Fruit fly (Drosophila melanogaster) whole organism, embryonic: ENCODE measurements around the gene CG42240.

Source experiments
- ATbp ChIP-seq: fragments of 200-800 bp; sonication (Bioruptor generic); optimal IDR thresholded peaks from 2 replicates; lab custom pipeline; 2017; ENCODE audit warnings: missing biosample characterization, mild to moderate bottlenecking, missing genetic modification characterization, missing genetic modification reagents
- Bdp1 ChIP-seq: fragments of 200-800 bp; sonication (Bioruptor generic); optimal IDR thresholded peaks from 3 replicates; lab custom pipeline; 2016; ENCODE audit warnings: missing biosample characterization, missing genetic modification characterization
- BtbVII ChIP-seq: fragments of 200-800 bp; sonication (Bioruptor generic); optimal IDR thresholded peaks from 3 replicates; lab custom pipeline; 2017; ENCODE audit warnings: missing biosample characterization, mild to moderate bottlenecking, missing genetic modification characterization
- CG1024 ChIP-seq: fragments of 200-800 bp; sonication (Bioruptor generic); IDR thresholded peaks from 2 replicates; pipeline ENCODE4 v1.3.6; 2022; ENCODE audit warnings: missing biosample characterization, missing genetic modification characterization
- CG12219 ChIP-seq: fragments of 200-800 bp; sonication (Bioruptor generic); optimal IDR thresholded peaks from 3 replicates; lab custom pipeline; 2018; ENCODE audit warnings: missing biosample characterization, mild to moderate bottlenecking, missing genetic modification characterization
- CG14014 ChIP-seq: fragments of 200-800 bp; sonication (Bioruptor generic); IDR thresholded peaks from 2 replicates; pipeline ENCODE4 v1.3.6; 2022; ENCODE audit warnings: missing biosample characterization, missing genetic modification characterization
- CG17612 ChIP-seq: fragments of 200-800 bp; sonication (Bioruptor generic); IDR thresholded peaks from 2 replicates; pipeline ENCODE4 v1.3.6; 2022; ENCODE audit warnings: missing biosample characterization, missing genetic modification characterization
- CG18476 ChIP-seq: fragments of 200-800 bp; sonication (Bioruptor generic); optimal IDR thresholded peaks from 2 replicates; lab custom pipeline; 2016; ENCODE audit warnings: missing biosample characterization, mild to moderate bottlenecking, missing genetic modification characterization
- CG34224 ChIP-seq: fragments of 200-800 bp; sonication (Bioruptor generic); IDR thresholded peaks from 3 replicates; pipeline ENCODE4 v1.3.6; 2022; ENCODE audit warnings: missing biosample characterization, missing genetic modification characterization; ENCODE audit not compliant: partially characterized antibody
- CG4707 ChIP-seq: fragments of 200-800 bp; sonication (Bioruptor generic); optimal IDR thresholded peaks from 2 replicates; lab custom pipeline; 2018; ENCODE audit warnings: missing biosample characterization, mild to moderate bottlenecking, missing genetic modification characterization, moderate library complexity
- CG6272 ChIP-seq: fragments of 200-800 bp; sonication (Bioruptor generic); IDR thresholded peaks from 2 replicates; pipeline ENCODE4 v1.3.6; 2022; ENCODE audit warnings: missing biosample characterization, missing genetic modification characterization
- CG7556 ChIP-seq: fragments of 200-800 bp; sonication (Bioruptor generic); optimal IDR thresholded peaks from 2 replicates; lab custom pipeline; 2017; ENCODE audit warnings: missing biosample characterization, mild to moderate bottlenecking, missing genetic modification characterization
- CG7786 ChIP-seq: fragments of 200-800 bp; sonication (Bioruptor generic); optimal IDR thresholded peaks from 2 replicates; lab custom pipeline; 2016; ENCODE audit warnings: missing biosample characterization, missing genetic modification characterization
- CG7928 ChIP-seq: fragments of 200-800 bp; sonication (Bioruptor generic); optimal IDR thresholded peaks from 2 replicates; lab custom pipeline; 2017; ENCODE audit warnings: missing biosample characterization, mild to moderate bottlenecking, missing genetic modification characterization
- CG8089 ChIP-seq: fragments of 200-800 bp; sonication (Bioruptor generic); optimal IDR thresholded peaks from 3 replicates; lab custom pipeline; 2016; ENCODE audit warnings: missing biosample characterization, missing genetic modification characterization
- CG9727 ChIP-seq: fragments of 200-800 bp; sonication (Bioruptor generic); optimal IDR thresholded peaks from 3 replicates; lab custom pipeline; 2017; ENCODE audit warnings: missing biosample characterization, mild to moderate bottlenecking, missing genetic modification characterization
- CG9797 ChIP-seq: fragments of 200-800 bp; sonication (Bioruptor generic); optimal IDR thresholded peaks from 3 replicates; lab custom pipeline; 2018; ENCODE audit warnings: missing biosample characterization, mild to moderate bottlenecking, missing genetic modification characterization
- CG9817 ChIP-seq: fragments of 200-800 bp; sonication (Bioruptor generic); optimal IDR thresholded peaks from 2 replicates; lab custom pipeline; 2018; ENCODE audit warnings: missing biosample characterization, mild to moderate bottlenecking, missing genetic modification characterization, moderate library complexity
- CTCF ChIP-seq: fragments of 200-800 bp; sonication (Bioruptor generic); optimal IDR thresholded peaks from 2 replicates; lab custom pipeline; 2017; ENCODE audit warnings: missing biosample characterization, mild to moderate bottlenecking, missing genetic modification characterization, moderate library complexity
- CoRest ChIP-seq: fragments of 200-800 bp; sonication (Bioruptor generic); optimal IDR thresholded peaks from 3 replicates; lab custom pipeline; 2018; ENCODE audit warnings: missing biosample characterization, mild to moderate bottlenecking, missing genetic modification characterization, moderate library complexity
- CrebB ChIP-seq: fragments of 200-800 bp; sonication (Bioruptor generic); optimal IDR thresholded peaks from 3 replicates; lab custom pipeline; 2018; ENCODE audit warnings: missing biosample characterization, mild to moderate bottlenecking, missing genetic modification characterization
- D ChIP-seq, 2 experiments: fragments of 200-800 bp in 1 of 2; fragments of >200 bp in 1 of 2; sonication (Bioruptor generic) in 1 of 2; optimal IDR thresholded peaks; 2 replicates in 1 of 2; 3 replicates in 1 of 2; lab custom pipeline; 2017; ENCODE audit warnings: mild to moderate bottlenecking in 1 of 2, missing biosample characterization in 1 of 2, missing genetic modification characterization in 1 of 2, missing genetic modification reagents in 1 of 2
- Gug ChIP-seq: fragments of 200-800 bp; sonication (Bioruptor generic); IDR thresholded peaks from 4 replicates; pipeline ENCODE4 v1.3.6; 2022; ENCODE audit warnings: missing biosample characterization, missing genetic modification characterization
- Hmr ChIP-seq: fragments of 200-800 bp; sonication (Bioruptor generic); optimal IDR thresholded peaks from 3 replicates; lab custom pipeline; 2017; ENCODE audit warnings: mild to moderate bottlenecking, missing biosample characterization, missing genetic modification reagents, missing genetic modification characterization
- Hr39 ChIP-seq: fragments of >200 bp; optimal IDR thresholded peaks from 2 replicates; lab custom pipeline; 2017
- Lpt ChIP-seq: fragments of >200 bp; optimal IDR thresholded peaks from 2 replicates; lab custom pipeline; 2018; ENCODE audit warnings: missing biosample characterization, missing genetic modification characterization
- Myb ChIP-seq: fragments of 200-800 bp; sonication (Bioruptor generic); optimal IDR thresholded peaks from 2 replicates; lab custom pipeline; 2016; ENCODE audit warnings: missing biosample characterization, missing genetic modification characterization
- Oaz ChIP-seq: fragments of 200-800 bp; sonication (Bioruptor generic); IDR thresholded peaks from 2 replicates; pipeline ENCODE4 v1.3.6; 2022; ENCODE audit warnings: missing biosample characterization, missing genetic modification characterization
- PHDP ChIP-seq: fragments of 200-800 bp; sonication (Bioruptor generic); optimal IDR thresholded peaks from 3 replicates; lab custom pipeline; 2018; ENCODE audit warnings: missing biosample characterization, mild to moderate bottlenecking, missing genetic modification characterization, moderate library complexity
- Sin3A ChIP-seq: fragments of >200 bp; optimal IDR thresholded peaks from 2 replicates; lab custom pipeline; 2018
- Sry-β ChIP-seq: fragments of 200-800 bp; sonication (Bioruptor generic); optimal IDR thresholded peaks from 2 replicates; lab custom pipeline; 2018; ENCODE audit warnings: missing biosample characterization, mild to moderate bottlenecking, missing genetic modification characterization, moderate library complexity
- Trl ChIP-seq, 3 experiments: fragments of >200 bp in 2 of 3; fragments of 200-800 bp in 1 of 3; sonication (Bioruptor generic) in 1 of 3; optimal IDR thresholded peaks; 2 replicates in 1 of 3; 3 replicates in 2 of 3; lab custom pipeline; 2016 to 2017; ENCODE audit warnings: missing biosample characterization in 1 of 3, missing genetic modification characterization in 1 of 3
- ash1 ChIP-seq: fragments of 200-800 bp; sonication (Bioruptor generic); optimal IDR thresholded peaks from 2 replicates; lab custom pipeline; 2018; ENCODE audit warnings: missing biosample characterization, mild to moderate bottlenecking, missing genetic modification characterization
- ato ChIP-seq: fragments of 200-800 bp; sonication (Bioruptor generic); IDR thresholded peaks from 2 replicates; pipeline ENCODE4 v1.3.6; 2022; ENCODE audit warnings: missing biosample characterization, missing genetic modification characterization; ENCODE audit not compliant: partially characterized antibody
- bbx ChIP-seq: fragments of 200-800 bp; sonication (Bioruptor generic); IDR thresholded peaks from 2 replicates; pipeline ENCODE4 v1.3.6; 2022; ENCODE audit warnings: missing biosample characterization, missing genetic modification characterization; ENCODE audit not compliant: partially characterized antibody
- bcd ChIP-seq: fragments of 200-800 bp; sonication (Bioruptor generic); optimal IDR thresholded peaks from 2 replicates; lab custom pipeline; 2017; ENCODE audit warnings: missing biosample characterization, mild to moderate bottlenecking, missing genetic modification characterization
- ci ChIP-seq: fragments of 200-800 bp; sonication (Bioruptor generic); IDR thresholded peaks from 3 replicates; pipeline ENCODE4 v1.3.6; 2022; ENCODE audit warnings: missing biosample characterization, missing genetic modification characterization
- crp ChIP-seq, 2 experiments: fragments of 200-800 bp; sonication (Bioruptor generic); optimal IDR thresholded peaks; 2 replicates in 1 of 2; 3 replicates in 1 of 2; lab custom pipeline; 2017; ENCODE audit warnings: missing biosample characterization in 2 of 2, missing genetic modification characterization in 2 of 2, mild to moderate bottlenecking in 1 of 2, moderate library complexity in 1 of 2
- danr ChIP-seq: fragments of 200-800 bp; sonication (Bioruptor generic); IDR thresholded peaks from 2 replicates; pipeline ENCODE4 v1.3.6; 2022; ENCODE audit warnings: missing biosample characterization, missing genetic modification characterization
- disco-r ChIP-seq: fragments of 200-800 bp; sonication (Bioruptor generic); optimal IDR thresholded peaks from 2 replicates; lab custom pipeline; 2016; ENCODE audit warnings: missing biosample characterization, missing genetic modification characterization
- eyg ChIP-seq: fragments of 200-800 bp; sonication (Bioruptor generic); optimal IDR thresholded peaks from 3 replicates; lab custom pipeline; 2016; ENCODE audit warnings: missing biosample characterization, missing genetic modification characterization
- fd3F ChIP-seq: fragments of 200-800 bp; sonication (Bioruptor generic); optimal IDR thresholded peaks from 2 replicates; lab custom pipeline; 2018; ENCODE audit warnings: missing biosample characterization, mild to moderate bottlenecking, missing genetic modification characterization, moderate library complexity
- gce ChIP-seq: fragments of 200-800 bp; sonication (Bioruptor generic); IDR thresholded peaks from 3 replicates; pipeline ENCODE4 v1.3.6; 2022; ENCODE audit warnings: missing biosample characterization, missing genetic modification characterization
- gfzf ChIP-seq: fragments of 200-800 bp; sonication (Bioruptor generic); optimal IDR thresholded peaks from 2 replicates; lab custom pipeline; 2016; ENCODE audit warnings: missing biosample characterization, mild to moderate bottlenecking, missing genetic modification characterization, moderate library complexity
- ken ChIP-seq: fragments of 200-800 bp; sonication (Bioruptor generic); IDR thresholded peaks from 3 replicates; pipeline ENCODE4 v1.3.6; 2022; ENCODE audit warnings: missing biosample characterization, missing genetic modification characterization
- prd ChIP-seq, 3 experiments: fragments of >200 bp in 2 of 3; fragments of 200-800 bp in 1 of 3; sonication (Bioruptor generic) in 1 of 3; optimal IDR thresholded peaks in 2 of 3; IDR thresholded peaks in 1 of 3; 2 replicates in 2 of 3; 3 replicates in 1 of 3; pipeline versions ENCODE4 v1.3.6 to Lab custom; 2017 to 2022; ENCODE audit warnings: missing biosample characterization in 1 of 3, missing genetic modification characterization in 1 of 3
- slou ChIP-seq: fragments of 200-800 bp; sonication (Bioruptor generic); optimal IDR thresholded peaks from 3 replicates; lab custom pipeline; 2016; ENCODE audit warnings: missing biosample characterization, missing genetic modification characterization
- tx ChIP-seq: fragments of 200-800 bp; sonication (Bioruptor generic); optimal IDR thresholded peaks from 2 replicates; lab custom pipeline; 2016; ENCODE audit warnings: missing biosample characterization, missing genetic modification characterization
- vfl ChIP-seq: fragments of 200-800 bp; sonication (Bioruptor generic); optimal IDR thresholded peaks from 2 replicates; lab custom pipeline; 2016; ENCODE audit warnings: missing biosample characterization, missing genetic modification characterization

CG42240 gene

DNA sequence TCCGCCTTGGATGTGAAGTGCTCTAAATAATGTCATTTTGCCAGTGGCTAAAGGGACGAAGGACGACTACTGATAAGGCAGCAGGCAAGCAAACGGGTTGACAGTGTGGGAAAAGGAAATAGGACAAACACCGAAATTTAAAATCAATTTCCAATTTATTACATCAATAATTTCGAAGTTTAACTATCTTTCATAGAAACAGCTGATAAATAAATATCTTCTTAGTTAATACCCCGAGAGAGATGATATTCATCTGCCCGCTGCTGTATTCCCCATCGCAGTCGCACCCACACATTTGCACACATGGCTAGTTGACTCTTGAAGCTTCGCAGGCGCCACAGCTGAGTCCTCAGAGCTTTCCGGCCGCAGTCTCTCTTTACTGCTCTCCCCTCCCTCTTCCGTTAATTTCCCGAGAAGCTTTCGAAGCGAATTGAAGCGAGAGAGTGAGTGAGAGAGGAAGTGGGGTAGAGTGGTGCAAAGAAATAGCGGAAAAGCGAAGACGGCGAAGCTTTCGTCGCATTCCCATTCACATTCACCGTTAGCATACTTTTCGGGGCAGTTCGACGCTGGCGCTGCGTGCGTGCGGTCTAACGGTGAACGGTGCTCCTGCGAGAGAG, 13.7 kb upstream of the CG42240 start (continued):
- TF ChIP-seq CG34224 (GFP tag; lab: Robert Waterston, UW) (no peak), eyg (GFP tag; lab: Kevin White, UChicago) (peak; percentile 52), Hmr (GFP tag; lab: Kevin White, UChicago) (peak; percentile 85), gfzf (no peak), Gug (peak; percentile 49; the same call in 2 of the 4 replicates), BtbVII (GFP tag; lab: Kevin White, UChicago) (peak; percentile 51), CG4707 (GFP tag; lab: Kevin White, UChicago) (no peak), CG8089 (GFP tag; lab: Kevin White, UChicago) (peak; percentile 8), CG7556 (GFP tag; lab: Kevin White, UChicago) (peak; percentile 85), CTCF (GFP tag; lab: Kevin White, UChicago) (peak; percentile 5), Oaz (GFP tag; lab: Robert Waterston, UW) (peak; percentile 58; the same call in 1 of the 2 replicates), ATbp (GFP tag; lab: Kevin White, UChicago) (peak; percentile 51), CG9817 (tag; lab: Kevin White, UChicago) (peak; percentile 52), CG9797 (no peak), D (optimal IDR thresholded peaks at IDR 0.05; lab: Kevin White, UChicago) (no peak), D (GFP tag; optimal IDR thresholded peaks at IDR 0.05; lab: Kevin White, UChicago) (peak; percentile 34), Sin3A (lab: Kevin White, UChicago) (no peak), Trl (optimal IDR thresholded peaks at IDR 0.05; lab: Kevin White, UChicago) (no peak), Trl (GFP tag; optimal IDR thresholded peaks at IDR 0.05; lab: Kevin White, UChicago) (no peak), Sry-β (no peak), CG12219 (GFP tag; lab: Kevin White, UChicago) (peak; percentile 49), Lpt (GFP tag; lab: Kevin White, UChicago) (no peak), Myb (GFP tag; lab: Kevin White, UChicago) (no peak), CG7786 (peak; percentile 35), prd (optimal IDR thresholded peaks at IDR 0.05; lab: Kevin White, UChicago) (no peak), prd (GFP tag; IDR thresholded peaks at IDR 0.05; lab: Robert Waterston, UW) (peak; percentile 75), gce (0 out of 3 replicates have a peak, but pooled peaks have one; percentile 20), fd3F (GFP tag; lab: Kevin White, UChicago) (peak; percentile 60), tx (GFP tag; lab: Kevin White, UChicago) (no peak), crp (GFP tag; optimal IDR thresholded peaks at IDR 0.05; lab: Kevin White, UChicago) (peak in 1 of 2 experiments; percentile 26), Hr39 (lab: Kevin White, UChicago) (no peak), CG9727 (GFP tag; lab: Kevin White, UChicago) (peak; percentile 57), bbx (GFP tag; lab: Robert Waterston, UW) (no peak), bcd (GFP tag; lab: Kevin White, UChicago) (peak; percentile 46), vfl (GFP tag; lab: Kevin White, UChicago) (no peak), CG7928 (GFP tag; lab: Kevin White, UChicago) (peak; percentile 7), CG17612 (GFP tag; lab: Robert Waterston, UW) (no peak), disco-r (GFP tag; lab: Kevin White, UChicago) (peak; percentile 10), ash1 (GFP tag; lab: Kevin White, UChicago) (no peak), CG1024 (GFP tag; lab: Robert Waterston, UW) (no peak), CrebB (peak; percentile 20), CG14014 (GFP tag; lab: Robert Waterston, UW) (peak; percentile 78), danr (GFP tag; lab: Robert Waterston, UW) (peak; percentile 34; the same call in 1 of the 2 replicates), ken (GFP tag; lab: Robert Waterston, UW) (peak; percentile 54; the same call in 2 of the 3 replicates), ci (GFP tag; lab: Robert Waterston, UW) (peak; percentile 79), CG18476 (peak; percentile 35), CG6272 (GFP tag; lab: Robert Waterston, UW) (no peak), slou (peak; percentile 1), ato (GFP tag; lab: Robert Waterston, UW) (no peak), CoRest (tag; lab: Kevin White, UChicago) (peak; percentile 65), Bdp1 (GFP tag; lab: Kevin White, UChicago) (no peak), PHDP (tag; lab: Kevin White, UChicago) (peak; percentile 67)
